Fruit fly (Drosophila melanogaster): ENCODE results near the gene Marf.

DNA sequence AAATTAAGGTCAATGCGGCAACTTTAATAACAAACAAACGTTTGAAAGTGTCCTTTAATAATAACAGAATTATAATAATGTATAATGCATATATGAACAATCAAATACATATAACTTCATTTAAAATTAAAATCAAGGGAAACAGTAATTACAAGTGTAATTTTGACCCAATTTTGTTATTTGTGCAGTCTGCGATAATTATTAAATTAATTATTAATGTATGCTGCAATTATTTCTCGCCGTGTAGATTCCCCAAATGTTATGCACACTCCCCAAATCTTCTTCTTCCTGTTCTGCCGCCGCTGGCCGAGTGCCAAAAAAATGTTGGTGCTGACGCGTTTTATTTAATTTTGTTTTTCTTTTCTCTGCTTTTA is 12.1 kb upstream of the Marf start:
- TF ChIP-seq psq (optimal IDR thresholded peaks at IDR 0.05): no peak
- TF ChIP-seq Myc (optimal IDR thresholded peaks at IDR 0.05): no peak

All from Kc167 (cell line).